Worm (Caenorhabditis elegans) whole organism, L2 larva: ENCODE measurements around the gene npr-19.

Experiments
- C34F6.9 ChIP-seq: fragments of 150-350 bp; optimal IDR thresholded peaks from 2 replicates; lab custom pipeline; 2014; ENCODE audit warnings: missing biosample characterization, missing genetic modification characterization
- F13H6.1 ChIP-seq: sonication (generic microtip); optimal IDR thresholded peaks from 2 replicates; lab custom pipeline; 2016; ENCODE audit warnings: missing genetic modification characterization, missing compliant biosample characterization
- R02D3.7 ChIP-seq: fragments of 150-350 bp; optimal IDR thresholded peaks from 2 replicates; lab custom pipeline; 2014; ENCODE audit warnings: missing biosample characterization, missing genetic modification characterization
- ZK546.5 ChIP-seq: sonication (generic microtip); optimal IDR thresholded peaks from 2 replicates; lab custom pipeline; 2017; ENCODE audit warnings: missing biosample characterization, missing genetic modification characterization
- alr-1 ChIP-seq: fragments of 150-350 bp; optimal IDR thresholded peaks from 2 replicates; lab custom pipeline; 2014; ENCODE audit warnings: missing biosample characterization, missing genetic modification characterization
- aly-2 ChIP-seq: fragments of 150-350 bp; optimal IDR thresholded peaks from 2 replicates; lab custom pipeline; 2014; ENCODE audit warnings: missing biosample characterization, missing genetic modification characterization
- ama-1 ChIP-seq: fragments of 150-350 bp; optimal IDR thresholded peaks from 2 replicates; lab custom pipeline; 2018; ENCODE audit warnings: inconsistent platforms
- blmp-1 ChIP-seq: sonication (generic microtip); optimal IDR thresholded peaks from 2 replicates; lab custom pipeline; 2017; ENCODE audit warnings: missing genetic modification characterization, mild to moderate bottlenecking, missing compliant biosample characterization, antibody characterized with exemption, moderate library complexity; ENCODE audit not compliant: insufficient read depth
- ceh-16 ChIP-seq: fragments of 150-350 bp; optimal IDR thresholded peaks from 2 replicates; lab custom pipeline; 2014; ENCODE audit warnings: missing biosample characterization, missing genetic modification characterization
- ceh-82 ChIP-seq: fragments of 150-350 bp; optimal IDR thresholded peaks from 2 replicates; lab custom pipeline; 2014; ENCODE audit warnings: missing biosample characterization, missing genetic modification characterization
- crh-2 ChIP-seq: sonication (generic microtip); optimal IDR thresholded peaks from 2 replicates; lab custom pipeline; 2017; ENCODE audit warnings: missing biosample characterization, missing genetic modification characterization
- dmd-4 ChIP-seq: sonication (generic microtip); optimal IDR thresholded peaks from 2 replicates; lab custom pipeline; 2017; ENCODE audit warnings: missing biosample characterization, missing genetic modification characterization
- egl-27 ChIP-seq: sonication (generic microtip); optimal IDR thresholded peaks from 3 replicates; lab custom pipeline; 2017; ENCODE audit warnings: missing biosample characterization, missing genetic modification reagents, missing genetic modification characterization
- elt-3 ChIP-seq: sonication (generic microtip); optimal IDR thresholded peaks from 2 replicates; lab custom pipeline; 2017; ENCODE audit warnings: missing biosample characterization, missing genetic modification characterization
- lin-11 ChIP-seq: fragments of 150-350 bp; sonication (generic microtip); optimal IDR thresholded peaks from 2 replicates; lab custom pipeline; 2014; ENCODE audit warnings: missing biosample characterization, missing genetic modification characterization, inconsistent platforms, mixed read lengths
- lin-39 ChIP-seq: fragments of 150-350 bp; optimal IDR thresholded peaks from 2 replicates; lab custom pipeline; 2014; ENCODE audit warnings: missing biosample characterization, missing genetic modification reagents, missing genetic modification characterization
- lsy-2 ChIP-seq, 2 experiments: fragments of 150-350 bp in 1 of 2; sonication (generic microtip) in 1 of 2; optimal IDR thresholded peaks; 2 replicates each; lab custom pipeline; 2014 to 2017; ENCODE audit warnings: missing biosample characterization in 2 of 2, missing genetic modification characterization in 2 of 2
- mab-5 ChIP-seq: fragments of 150-350 bp; optimal IDR thresholded peaks from 2 replicates; lab custom pipeline; 2014; ENCODE audit warnings: missing biosample characterization, missing genetic modification characterization
- mbf-1 ChIP-seq: sonication (generic microtip); optimal IDR thresholded peaks from 2 replicates; lab custom pipeline; 2017; ENCODE audit warnings: missing biosample characterization, missing genetic modification characterization
- mdl-1 ChIP-seq, 2 experiments: fragments of 150-350 bp in 1 of 2; sonication (generic microtip) in 1 of 2; optimal IDR thresholded peaks; 2 replicates each; lab custom pipeline; 2017; ENCODE audit warnings: missing biosample characterization in 2 of 2, missing genetic modification characterization in 2 of 2
- nhr-11 ChIP-seq: fragments of 150-350 bp; optimal IDR thresholded peaks from 2 replicates; lab custom pipeline; 2014; ENCODE audit warnings: missing biosample characterization, missing genetic modification characterization
- nhr-12 ChIP-seq: fragments of 150-350 bp; optimal IDR thresholded peaks from 2 replicates; lab custom pipeline; 2014; ENCODE audit warnings: missing biosample characterization, missing genetic modification characterization
- nhr-129 ChIP-seq: fragments of 150-350 bp; optimal IDR thresholded peaks from 2 replicates; lab custom pipeline; 2014; ENCODE audit warnings: missing biosample characterization, missing genetic modification characterization
- peb-1 ChIP-seq: fragments of 150-350 bp; optimal IDR thresholded peaks from 2 replicates; lab custom pipeline; 2014; ENCODE audit warnings: missing biosample characterization, missing genetic modification characterization
- sem-4 ChIP-seq: fragments of 150-350 bp; optimal IDR thresholded peaks from 2 replicates; lab custom pipeline; 2014; ENCODE audit warnings: missing biosample characterization, missing genetic modification reagents, missing genetic modification characterization
- skn-1 ChIP-seq: sonication (generic microtip); optimal IDR thresholded peaks from 2 replicates; lab custom pipeline; 2017; ENCODE audit warnings: missing biosample characterization, missing genetic modification characterization
- sma-3 ChIP-seq: sonication (generic microtip); optimal IDR thresholded peaks from 2 replicates; lab custom pipeline; 2016; ENCODE audit warnings: missing genetic modification reagents, missing genetic modification characterization, missing compliant biosample characterization
- sma-9 ChIP-seq, 2 experiments: fragments of 150-350 bp in 1 of 2; sonication (generic microtip) in 1 of 2; optimal IDR thresholded peaks; 2 replicates each; lab custom pipeline; 2014 to 2016; ENCODE audit warnings: missing genetic modification characterization in 2 of 2, mild to moderate bottlenecking in 1 of 2, missing biosample characterization in 1 of 2, missing compliant biosample characterization in 1 of 2, missing genetic modification reagents in 1 of 2, moderate library complexity in 1 of 2
- snpc-4 ChIP-seq: fragments of 150-350 bp; optimal IDR thresholded peaks from 2 replicates; lab custom pipeline; 2014; ENCODE audit warnings: missing biosample characterization, missing genetic modification characterization
- unc-39 ChIP-seq: fragments of 150-350 bp; optimal IDR thresholded peaks from 2 replicates; lab custom pipeline; 2014; ENCODE audit warnings: missing biosample characterization, missing genetic modification characterization
- zag-1 ChIP-seq: fragments of 150-350 bp; optimal IDR thresholded peaks from 2 replicates; lab custom pipeline; 2014; ENCODE audit warnings: missing biosample characterization, missing genetic modification characterization
- ztf-1 ChIP-seq: fragments of 200-800 bp; sonication (Bioruptor generic); conservative IDR thresholded peaks from 2 replicates; pipeline ENCODE4 v1.3.6; 2022; ENCODE audit warnings: missing genetic modification characterization, missing compliant biosample characterization
- ztf-11 ChIP-seq: sonication (generic microtip); optimal IDR thresholded peaks from 2 replicates; lab custom pipeline; 2017; ENCODE audit warnings: missing biosample characterization, missing genetic modification characterization

npr-19 gene

ce11 chrX:696253-696652 is 39.2 kb downstream of the npr-19 start:
- no peak for TF ChIP-seq zag-1 (tag; lab: Kevin White, UChicago)

- TF ChIP-seq ceh-82 (tag; lab: Kevin White, UChicago) (no peak), C34F6.9 (tag; lab: Kevin White, UChicago) (no peak), elt-3 (tag; lab: Kevin White, UChicago) (no peak), dmd-4 (tag; lab: Kevin White, UChicago) (no peak), alr-1 (tag; lab: Kevin White, UChicago) (no peak), R02D3.7 (no peak), crh-2 (tag; lab: Kevin White, UChicago) (no peak), mdl-1 (tag; optimal IDR thresholded peaks at IDR 0.05; lab: Kevin White, UChicago) (no peak), nhr-129 (tag; lab: Kevin White, UChicago) (no peak), zag-1 (tag; lab: Kevin White, UChicago) (no peak), ztf-11 (tag; lab: Kevin White, UChicago) (no peak), sem-4 (no peak), ZK546.5 (tag; lab: Kevin White, UChicago) (no peak)
Observed at ce11 chrX:691613-692012, 43.9 kb downstream of the npr-19 start, which contains the start of gene ncam-1. ncam-1 (plus strand) TSS chrX:691913.

ce11 chrX:688602-689001 is 46.9 kb downstream of the npr-19 start:
- TF ChIP-seq ztf-1 (GFP tag; lab: Robert Waterston, UW) (no peak), peb-1 (tag; lab: Kevin White, UChicago) (no peak), lsy-2 (tag; optimal IDR thresholded peaks at IDR 0.05; lab: Kevin White, UChicago) (no peak), egl-27 (tag; lab: Kevin White, UChicago) (no peak), aly-2 (tag; lab: Kevin White, UChicago) (no peak), ceh-16 (no peak), skn-1 (no peak), blmp-1 (tag; lab: Kevin White, UChicago) (no peak), mbf-1 (tag; lab: Kevin White, UChicago) (no peak), snpc-4 (no peak), sem-4 (no peak)

ce11 chrX:682691-683090 is 52.8 kb downstream of the npr-19 start, which contains the start of gene Y9C12A.1:
Y9C12A.1 (minus strand) TSS chrX:682791.
- TF ChIP-seq sma-9 (GFP tag; optimal IDR thresholded peaks at IDR 0.05; lab: Kevin White, UChicago) (no peak), sma-9 (tag; optimal IDR thresholded peaks at IDR 0.05; lab: Kevin White, UChicago) (no peak), lin-39 (tag; lab: Kevin White, UChicago) (no peak), nhr-11 (tag; lab: Kevin White, UChicago) (no peak), sem-4 (no peak), nhr-12 (tag; lab: Kevin White, UChicago) (no peak), lsy-2 (tag; optimal IDR thresholded peaks at IDR 0.05; lab: Kevin White, UChicago) (no peak), F13H6.1 (tag; lab: Kevin White, UChicago) (no peak), skn-1 (no peak), mab-5 (tag; lab: Kevin White, UChicago) (no peak), nhr-129 (tag; lab: Kevin White, UChicago) (no peak), dmd-4 (tag; lab: Kevin White, UChicago) (no peak), sma-3 (no peak), lin-11 (tag; lab: Kevin White, UChicago) (no peak), zag-1 (tag; lab: Kevin White, UChicago) (no peak), unc-39 (tag; lab: Kevin White, UChicago) (no peak), elt-3 (tag; lab: Kevin White, UChicago) (no peak)

ce11 chrX:681413-681812 is 54.1 kb downstream of the npr-19 start:
- TF ChIP-seq ama-1 (no peak), alr-1 (tag; lab: Kevin White, UChicago) (no peak), dmd-4 (tag; lab: Kevin White, UChicago) (no peak), nhr-129 (tag; lab: Kevin White, UChicago) (no peak), lin-39 (tag; lab: Kevin White, UChicago) (no peak), sem-4 (no peak), snpc-4 (peak; percentile 25)
- TF ChIP-seq, all 48 proteins: peak for 1
